Fruit fly (Drosophila melanogaster) ovary, adult (tissue): ENCODE data around the gene nonC.
A peak's percentile ranks its signal among the peaks of the same experiment; 100 is the strongest.

Source experiments
- CG17801 ChIP-seq: fragments of 200-800 bp; optimal IDR thresholded peaks from 2 replicates; lab custom pipeline; 2019; ENCODE audit warnings: missing biosample characterization, mild to moderate bottlenecking, missing genetic modification characterization, moderate library complexity; ENCODE audit not compliant: partially characterized antibody

Gene nonC

dm6 chrX:6799261-6800022, 24.9 kb upstream of the nonC start:
- peak; percentile 36 for TF ChIP-seq CG17801

- peak; percentile 39 for TF ChIP-seq CG17801
These were observed 23.5 kb upstream of the nonC start for dm6 chrX:6800726-6801296.

dm6 chrX:6802376-6803080, 21.8 kb upstream of the nonC start:
- no peak for TF ChIP-seq CG17801

- TF ChIP-seq CG17801: peak; percentile 59
These were observed 20.9 kb upstream of the nonC start, which contains the start of the genes C3G and pod1 for dm6 chrX:6803312-6803794. TSS of gene C3G (minus strand) at chrX:6803593. TSS of gene pod1 (plus strand) at chrX:6803684.

- no peak for TF ChIP-seq CG17801
These were observed 20.3 kb upstream of the nonC start for dm6 chrX:6803880-6804484.

dm6 chrX:6804485-6805295, 19.6 kb upstream of the nonC start:
- peak; percentile 80 for TF ChIP-seq CG17801

- TF ChIP-seq CG17801: no peak
These were observed 18.9 kb upstream of the nonC start for dm6 chrX:6805404-6805803.

- TF ChIP-seq CG17801: no peak
These were observed 10.6 kb upstream of the nonC start, which contains the start of gene iav for dm6 chrX:6813678-6814077. TSS of gene iav (plus strand) at chrX:6813978.

dm6 chrX:6820703-6821102, 3.6 kb upstream of the nonC start, which contains the start of the genes Nf-YC and xit:
TSS of gene Nf-YC (minus strand) at chrX:6820919.
TSS of gene xit (plus strand) at chrX:6821016.
- TF ChIP-seq CG17801: peak; percentile 3

dm6 chrX:6822904-6823303, 1.4 kb upstream of the nonC start, which contains the start of gene Atx-1:
TSS of gene Atx-1 (plus strand) at chrX:6823204.
- TF ChIP-seq CG17801: no peak

dm6 chrX:6832584-6832983, 8.3 kb downstream of the nonC start, which contains the start of gene mAChR-C:
TSS of gene mAChR-C (minus strand) at chrX:6832684.
- no peak for TF ChIP-seq CG17801

dm6 chrX:6843841-6844440, 19.6 kb downstream of the nonC start, which contains the start of the genes CG14435 and Tmf:
TSS of gene CG14435 (minus strand) at chrX:6843921.
TSS of gene Tmf (plus strand) at chrX:6844341.
- TF ChIP-seq CG17801: peak; percentile 86

dm6 chrX:6849178-6849956, 25.1 kb downstream of the nonC start, which contains the start of the genes Cht11 and CG4558:
TSS of gene Cht11 (minus strand) at chrX:6849517.
TSS of gene CG4558 (plus strand) at chrX:6849770.
- TF ChIP-seq CG17801: peak; percentile 97

- TF ChIP-seq CG17801: peak; percentile 93
These were observed 28.3 kb downstream of the nonC start for dm6 chrX:6852574-6852973.
